Fruit fly (Drosophila melanogaster) whole organism, adult: ENCODE measurements around the gene vari.
A peak's percentile ranks its signal among the peaks of the same experiment; 100 is the strongest.

Experiments
- CG11617 ChIP-seq: fragments of 200-800 bp; sonication (Bioruptor generic); optimal IDR thresholded peaks from 2 replicates; lab custom pipeline; 2017; ENCODE audit warnings: mild to moderate bottlenecking, missing biosample characterization, missing genetic modification reagents, missing genetic modification characterization
- CG12768 ChIP-seq: fragments of 200-800 bp; sonication (Bioruptor generic); optimal IDR thresholded peaks from 2 replicates; lab custom pipeline; 2017; ENCODE audit warnings: missing biosample characterization, missing genetic modification characterization, mild to moderate bottlenecking, moderate library complexity, missing genetic modification reagents
- CG14711 ChIP-seq: fragments of 200-800 bp; sonication (Bioruptor generic); optimal IDR thresholded peaks from 2 replicates; lab custom pipeline; 2018; ENCODE audit warnings: missing biosample characterization, mild to moderate bottlenecking, missing genetic modification characterization, moderate library complexity
- CG1620 ChIP-seq: fragments of 200-800 bp; sonication (Bioruptor generic); optimal IDR thresholded peaks from 2 replicates; lab custom pipeline; 2016; ENCODE audit warnings: missing biosample characterization, missing genetic modification characterization
- CG33017 ChIP-seq: fragments of 200-800 bp; sonication (Bioruptor generic); optimal IDR thresholded peaks from 2 replicates; lab custom pipeline; 2018; ENCODE audit warnings: missing biosample characterization, mild to moderate bottlenecking, missing genetic modification characterization, moderate library complexity
- CG5204 ChIP-seq: fragments of 200-800 bp; sonication (Bioruptor generic); optimal IDR thresholded peaks from 2 replicates; lab custom pipeline; 2016; ENCODE audit warnings: missing biosample characterization, missing genetic modification characterization
- CG7045 ChIP-seq: fragments of 200-800 bp; sonication (Bioruptor generic); optimal IDR thresholded peaks from 2 replicates; lab custom pipeline; 2017; ENCODE audit warnings: missing biosample characterization, mild to moderate bottlenecking, missing genetic modification characterization
- CG7101 ChIP-seq: fragments of 200-800 bp; sonication (Bioruptor generic); optimal IDR thresholded peaks from 2 replicates; lab custom pipeline; 2018; ENCODE audit warnings: missing biosample characterization, mild to moderate bottlenecking, missing genetic modification characterization, moderate library complexity
- Clk ChIP-seq: fragments of 200-800 bp; sonication (Bioruptor generic); optimal IDR thresholded peaks from 2 replicates; lab custom pipeline; 2017; ENCODE audit warnings: missing biosample characterization, missing genetic modification characterization
- Crg-1 ChIP-seq: fragments of 200-800 bp; sonication (Bioruptor generic); optimal IDR thresholded peaks from 2 replicates; lab custom pipeline; 2016; ENCODE audit warnings: missing biosample characterization, missing genetic modification characterization
- Hr96 ChIP-seq: fragments of 200-800 bp; sonication (Bioruptor generic); optimal IDR thresholded peaks from 2 replicates; lab custom pipeline; 2016; ENCODE audit warnings: missing biosample characterization, missing genetic modification characterization
- Mnt ChIP-seq: fragments of 200-800 bp; sonication (Bioruptor generic); optimal IDR thresholded peaks from 2 replicates; lab custom pipeline; 2016; ENCODE audit warnings: missing biosample characterization, mild to moderate bottlenecking, missing genetic modification characterization
- bab1 ChIP-seq: fragments of 200-800 bp; sonication (Bioruptor generic); optimal IDR thresholded peaks from 3 replicates; lab custom pipeline; 2019; ENCODE audit warnings: missing biosample characterization, mild to moderate bottlenecking, missing genetic modification characterization, moderate library complexity
- cic ChIP-seq: fragments of 200-800 bp; sonication (Bioruptor generic); optimal IDR thresholded peaks from 2 replicates; lab custom pipeline; 2017; ENCODE audit warnings: missing biosample characterization, mild to moderate bottlenecking, missing genetic modification characterization, moderate library complexity
- cnc ChIP-seq, 2 experiments: fragments of >200 bp; optimal IDR thresholded peaks; 2 replicates each; lab custom pipeline; 2017
- kay ChIP-seq: fragments of 200-800 bp; sonication (Bioruptor generic); peaks from one replicate; lab custom pipeline; 2016; ENCODE audit warnings: missing biosample characterization, missing genetic modification characterization, borderline replicate concordance
- ovo ChIP-seq: fragments of 200-800 bp; sonication (Bioruptor generic); optimal IDR thresholded peaks from 2 replicates; lab custom pipeline; 2016; ENCODE audit warnings: missing biosample characterization, missing genetic modification characterization
- pad ChIP-seq: fragments of 200-800 bp; sonication (Bioruptor generic); optimal IDR thresholded peaks from 3 replicates; lab custom pipeline; 2017; ENCODE audit warnings: missing biosample characterization, missing genetic modification characterization, mild to moderate bottlenecking, moderate library complexity, missing genetic modification reagents
- tj ChIP-seq: fragments of 200-800 bp; sonication (Bioruptor generic); optimal IDR thresholded peaks from 3 replicates; lab custom pipeline; 2017; ENCODE audit warnings: missing biosample characterization, mild to moderate bottlenecking, missing genetic modification characterization, moderate library complexity
- toe ChIP-seq: fragments of 200-800 bp; sonication (Bioruptor generic); optimal IDR thresholded peaks from 2 replicates; lab custom pipeline; 2016; ENCODE audit warnings: missing biosample characterization, missing genetic modification characterization

The vari gene

dm6 chr2L:20824136-20824789 is 27.4 kb upstream of the vari start:
- no peak for TF ChIP-seq bab1 (GFP tag; lab: Kevin White, UChicago)
- TF ChIP-seq CG1620 (GFP tag; lab: Kevin White, UChicago): no peak
- TF ChIP-seq CG7101 (tag; lab: Kevin White, UChicago): no peak
- no peak for TF ChIP-seq Clk (GFP tag; lab: Kevin White, UChicago)
- no peak for TF ChIP-seq CG7045 (GFP tag; lab: Kevin White, UChicago)
- peak; percentile 96 for TF ChIP-seq kay
- TF ChIP-seq tj: no peak
- no peak for TF ChIP-seq CG12768 (GFP tag; lab: Kevin White, UChicago)
- no peak for TF ChIP-seq pad
- TF ChIP-seq Mnt (GFP tag; lab: Kevin White, UChicago): no peak
- peak; percentile 6 for TF ChIP-seq CG33017 (tag; lab: Kevin White, UChicago)
- TF ChIP-seq cic: no peak
- no peak for TF ChIP-seq ovo
- no peak for TF ChIP-seq CG14711
- no peak for TF ChIP-seq cnc (optimal IDR thresholded peaks at IDR 0.05; lab: Kevin White, UChicago)

DNA sequence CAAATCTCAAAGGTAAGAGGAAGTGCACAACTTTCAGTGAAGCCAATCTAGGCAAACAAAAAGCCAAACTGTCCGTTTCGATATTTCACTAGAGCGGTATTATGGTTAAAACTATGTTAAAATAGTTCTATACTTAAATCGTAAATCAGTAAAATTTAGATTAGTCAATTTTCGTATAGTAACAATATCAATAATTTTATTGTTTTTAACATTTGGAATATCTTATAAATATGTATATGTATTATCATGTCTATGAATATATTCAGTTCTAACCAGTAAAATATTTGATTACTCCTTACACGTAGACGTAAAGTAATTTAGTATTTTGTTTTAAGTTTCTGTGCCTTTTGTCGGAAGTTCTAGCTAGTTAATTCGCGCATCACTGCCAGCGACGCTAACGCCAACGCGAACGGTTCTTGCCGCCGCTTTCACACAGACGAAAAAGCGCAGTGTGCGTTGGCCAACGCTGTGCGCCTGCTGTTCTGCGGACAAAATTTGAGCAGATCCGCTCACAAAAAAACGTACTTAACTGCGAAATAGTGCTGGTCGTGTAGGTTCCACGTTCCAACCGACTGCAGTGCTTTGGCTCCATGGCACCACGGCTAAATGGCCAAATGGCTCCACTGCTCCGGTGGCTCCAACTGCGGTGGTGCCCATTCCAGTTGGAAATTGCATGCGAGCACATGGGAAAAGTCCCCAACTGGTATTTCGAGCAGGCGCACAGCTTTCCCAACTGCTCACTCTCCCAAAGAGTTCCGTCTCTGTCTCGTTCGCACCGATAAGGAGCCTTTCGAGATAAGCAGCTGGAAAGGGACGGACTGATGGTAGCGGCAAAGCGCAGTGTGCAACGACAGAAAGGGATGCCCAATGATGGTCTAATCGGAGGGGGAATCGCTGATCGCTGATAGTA is 26.6 kb upstream of the vari start:
- no peak for TF ChIP-seq CG7045 (GFP tag; lab: Kevin White, UChicago)
- TF ChIP-seq CG1620 (GFP tag; lab: Kevin White, UChicago): no peak
- peak; percentile 73 for TF ChIP-seq ovo
- peak; percentile 46 for TF ChIP-seq Hr96
- peak; percentile 48 for TF ChIP-seq CG12768 (GFP tag; lab: Kevin White, UChicago)
- peak; percentile 41 for TF ChIP-seq kay
- no peak for TF ChIP-seq CG5204 (GFP tag; lab: Kevin White, UChicago)
- peak; percentile 49 for TF ChIP-seq tj
- TF ChIP-seq toe (GFP tag; lab: Kevin White, UChicago): peak; percentile 17
- TF ChIP-seq CG33017 (tag; lab: Kevin White, UChicago): no peak
- no peak for TF ChIP-seq CG14711
- no peak for TF ChIP-seq cnc (optimal IDR thresholded peaks at IDR 0.05; lab: Kevin White, UChicago)
- no peak for TF ChIP-seq CG7101 (tag; lab: Kevin White, UChicago)
- TF ChIP-seq pad: peak; percentile 100
- TF ChIP-seq bab1 (GFP tag; lab: Kevin White, UChicago): peak; percentile 44
- no peak for TF ChIP-seq CG11617 (GFP tag; lab: Kevin White, UChicago)
- peak; percentile 99 for TF ChIP-seq Mnt (GFP tag; lab: Kevin White, UChicago)
- no peak for TF ChIP-seq Crg-1
- no peak for TF ChIP-seq Clk (GFP tag; lab: Kevin White, UChicago)
- TF ChIP-seq cic: peak; percentile 86

- TF ChIP-seq CG12768 (GFP tag; lab: Kevin White, UChicago) (no peak), Mnt (GFP tag; lab: Kevin White, UChicago) (peak; percentile 47), cic (peak; percentile 51), ovo (peak; percentile 60), kay (peak; percentile 97), Hr96 (no peak), bab1 (GFP tag; lab: Kevin White, UChicago) (peak; percentile 57), pad (peak; percentile 97), CG7045 (GFP tag; lab: Kevin White, UChicago) (no peak), Clk (GFP tag; lab: Kevin White, UChicago) (no peak)
Observed at dm6 chr2L:20822489-20823195, 25.8 kb upstream of the vari start, which contains the start of gene CG9331. CG9331 (plus strand) TSS chr2L:20822828.

dm6 chr2L:20822025-20822371 is 25.2 kb upstream of the vari start:
- no peak for TF ChIP-seq toe (GFP tag; lab: Kevin White, UChicago)
- TF ChIP-seq tj: peak; percentile 28

DNA sequence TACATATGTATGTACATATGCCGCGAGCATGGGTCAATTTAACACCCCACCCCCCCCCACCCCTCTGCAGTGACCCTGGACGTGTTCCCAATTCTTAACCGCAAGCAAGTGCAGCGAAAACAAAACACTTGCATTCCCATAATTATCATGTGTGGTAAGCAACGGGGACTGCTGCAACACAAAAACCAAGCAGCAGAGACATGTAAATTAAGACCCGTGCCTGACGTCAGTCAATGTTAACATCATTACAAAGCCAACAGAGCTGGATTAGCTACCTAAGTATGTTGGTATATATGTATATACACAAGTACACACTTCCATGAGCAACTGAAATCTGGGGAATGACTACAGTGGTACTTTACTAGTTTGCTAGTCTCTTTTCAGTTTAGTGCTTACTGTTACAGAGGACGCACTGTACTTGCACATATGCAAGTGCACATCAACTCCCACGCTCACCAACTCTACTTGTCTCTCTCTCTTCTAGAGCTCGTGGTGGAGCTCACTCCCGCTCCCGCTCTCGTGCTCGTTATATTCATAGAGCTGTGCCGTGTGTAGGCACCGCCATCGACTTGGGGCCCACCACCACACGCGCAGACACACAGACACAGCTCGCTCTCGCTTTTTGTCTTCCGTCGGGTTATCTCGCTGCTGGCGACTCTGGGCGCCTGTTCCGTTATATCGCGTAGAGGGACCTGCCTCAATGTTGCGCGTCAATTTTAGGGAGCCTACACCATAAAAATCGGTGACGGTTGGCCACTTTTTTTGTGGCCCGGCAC is 24.6 kb upstream of the vari start:
- TF ChIP-seq bab1 (GFP tag; lab: Kevin White, UChicago) (peak; percentile 54), Hr96 (peak; percentile 38), ovo (peak; percentile 51), CG14711 (no peak), cic (peak; percentile 3), CG5204 (GFP tag; lab: Kevin White, UChicago) (no peak)

DNA sequence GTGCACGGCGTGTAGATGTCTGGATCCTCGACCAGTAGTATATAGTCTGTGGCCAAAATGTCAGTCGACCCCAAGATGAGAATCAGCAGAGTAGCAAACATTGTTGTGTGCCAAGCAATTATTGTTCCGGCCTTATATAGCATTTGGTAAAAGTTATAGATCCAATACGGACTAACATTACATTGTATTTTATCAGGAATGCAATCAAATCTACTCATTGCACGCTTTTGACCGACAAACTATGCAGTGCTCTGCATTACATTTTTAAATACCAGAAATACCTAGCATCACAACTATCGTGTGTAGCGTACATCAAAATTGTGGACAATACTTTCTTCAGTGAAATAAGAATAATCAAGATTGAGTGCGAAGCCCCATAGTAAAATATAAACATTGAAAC is 23.9 kb upstream of the vari start, which contains the start of gene CheB38c:
CheB38c (minus strand) TSS at position 101 of the 400 bp plus-strand sequence.
- TF ChIP-seq CG11617 (GFP tag; lab: Kevin White, UChicago) (no peak), Crg-1 (no peak), cic (no peak), CG5204 (GFP tag; lab: Kevin White, UChicago) (no peak), Clk (GFP tag; lab: Kevin White, UChicago) (no peak), tj (no peak), CG14711 (no peak), kay (no peak), CG12768 (GFP tag; lab: Kevin White, UChicago) (no peak), CG33017 (tag; lab: Kevin White, UChicago) (no peak), Mnt (GFP tag; lab: Kevin White, UChicago) (no peak), cnc (optimal IDR thresholded peaks at IDR 0.05; lab: Kevin White, UChicago) (no peak)
